Worm (Caenorhabditis elegans): ENCODE measurements around the gene F55G11.7.

F55G11.7 gene

ce11 chrIV:12960136-12960535 is at the start of gene F55G11.7:
Gene F55G11.7 (plus strand): TSS chrIV:12960436.
- TF ChIP-seq lsy-27 (tag; optimal IDR thresholded peaks at IDR 0.05; ENCODE audit: borderline replicate concordance, insufficient read depth) (no peak), chd-7 (tag; optimal IDR thresholded peaks at IDR 0.05) (no peak), hlh-12 (tag; optimal IDR thresholded peaks at IDR 0.05) (no peak), egl-44 (GFP tag; IDR thresholded peaks at IDR 0.05) (no peak), atf-7 (tag; optimal IDR thresholded peaks at IDR 0.05) (no peak), ceh-91 (GFP tag; IDR thresholded peaks at IDR 0.05) (no peak), pha-4 (tag; optimal IDR thresholded peaks at IDR 0.05) (no peak)

- peak; percentile 33 for TF ChIP-seq nhr-80 (tag; optimal IDR thresholded peaks at IDR 0.05)
- no peak for TF ChIP-seq snpc-1.1 (tag; optimal IDR thresholded peaks at IDR 0.05; ENCODE audit: insufficient read depth)
- no peak for TF ChIP-seq ceh-100 (GFP tag; IDR thresholded peaks at IDR 0.05)
Observed at ce11 chrIV:12911990-12912389, 48.2 kb upstream of the F55G11.7 start, which contains the start of gene K08D8.5. Gene K08D8.5 (minus strand): TSS chrIV:12912129.

ce11 chrIV:12914532-12915019 is 45.7 kb upstream of the F55G11.7 start, which contains the start of gene irg-6:
Gene irg-6 (minus strand): TSS chrIV:12914969.
- TF ChIP-seq bed-1 (GFP tag; IDR thresholded peaks at IDR 0.05), result no peak
- no peak for TF ChIP-seq ztf-22 (GFP tag; optimal IDR thresholded peaks at IDR 0.05)
- no peak for TF ChIP-seq aptf-3 (GFP tag; IDR thresholded peaks at IDR 0.05)
- TF ChIP-seq attf-3 (GFP tag; conservative IDR thresholded peaks at IDR 0.05), result no peak

ce11 chrIV:12915479-12915878 is 44.8 kb upstream of the F55G11.7 start, which contains the start of gene srz-15:
Gene srz-15 (plus strand): TSS chrIV:12915779.
- TF ChIP-seq cebp-1 (GFP tag; IDR thresholded peaks at IDR 0.05) (no peak), cebp-1 (tag; optimal IDR thresholded peaks at IDR 0.05) (no peak), F37B4.10 (GFP tag; IDR thresholded peaks at IDR 0.05) (no peak), lir-1 (GFP tag; conservative IDR thresholded peaks at IDR 0.05) (no peak), B0336.3 (GFP tag; IDR thresholded peaks at IDR 0.05) (no peak), lsl-1 (GFP tag; optimal IDR thresholded peaks at IDR 0.05) (no peak), sdz-38 (tag; optimal IDR thresholded peaks at IDR 0.05) (no peak), lin-26 (GFP tag; IDR thresholded peaks at IDR 0.05) (no peak), mxl-1 (tag; optimal IDR thresholded peaks at IDR 0.05) (no peak), B0019.2 (GFP tag; conservative IDR thresholded peaks at IDR 0.05) (no peak), attf-6 (GFP tag; IDR thresholded peaks at IDR 0.05) (no peak), tbx-9 (tag; optimal IDR thresholded peaks at IDR 0.05; ENCODE audit: borderline replicate concordance) (no peak), ceh-79 (tag; optimal IDR thresholded peaks at IDR 0.05) (no peak)

ce11 chrIV:12918256-12918655 is 42.0 kb upstream of the F55G11.7 start, which contains the start of gene C32H11.3:
Gene C32H11.3 (plus strand): TSS chrIV:12918556.
- TF ChIP-seq efl-1 (GFP tag; optimal IDR thresholded peaks at IDR 0.05), result no peak
- no peak for TF ChIP-seq somi-1 (GFP tag; optimal IDR thresholded peaks at IDR 0.05)
- TF ChIP-seq hmg-1.2 (GFP tag; IDR thresholded peaks at IDR 0.05), result no peak
- no peak for TF ChIP-seq ceh-91 (GFP tag; IDR thresholded peaks at IDR 0.05)
- TF ChIP-seq B0261.1 (tag; optimal IDR thresholded peaks at IDR 0.05), result no peak

- no peak for TF ChIP-seq sdz-38 (tag; optimal IDR thresholded peaks at IDR 0.05)
Observed at ce11 chrIV:12920553-12920952, 39.7 kb upstream of the F55G11.7 start.

Data from whole organism, young adult.